Fruit fly (Drosophila melanogaster): ENCODE results near the gene Pgant4.
A peak's percentile ranks its signal among the peaks of the same experiment; 100 is the strongest.

The Pgant4 gene

dm6 chr2L:3444789-3445188 is 27.6 kb upstream of the Pgant4 start (continued):
- no peak for TF ChIP-seq cg (GFP tag; optimal IDR thresholded peaks at IDR 0.05)
- 0 out of 2 replicates have a peak, but pooled peaks have one; percentile 8 for TF ChIP-seq Oaz (GFP tag; IDR thresholded peaks at IDR 0.05)
- no peak for TF ChIP-seq hb (GFP tag; IDR thresholded peaks at IDR 0.05; ENCODE audit: partially characterized antibody)
- no peak for TF ChIP-seq CG11696 (GFP tag; IDR thresholded peaks at IDR 0.05)
- TF ChIP-seq Poxn (GFP tag; IDR thresholded peaks at IDR 0.05) = no peak
- TF ChIP-seq CG14710 (tag; optimal IDR thresholded peaks at IDR 0.05) = peak; percentile 1
- no peak for TF ChIP-seq oc (tag; optimal IDR thresholded peaks at IDR 0.05)
- TF ChIP-seq MBD-R2 (GFP tag; IDR thresholded peaks at IDR 0.05) = no peak
- no peak for TF ChIP-seq Max (GFP tag; optimal IDR thresholded peaks at IDR 0.05)
- peak; percentile 21 for TF ChIP-seq Meics (GFP tag; optimal IDR thresholded peaks at IDR 0.05)
- no peak for TF ChIP-seq CG8765 (GFP tag; IDR thresholded peaks at IDR 0.05)
- TF ChIP-seq pan (optimal IDR thresholded peaks at IDR 0.05) = no peak
- TF ChIP-seq pan (GFP tag; optimal IDR thresholded peaks at IDR 0.05 in 1 of 2, IDR thresholded peaks at IDR 0.05 in 1 of 2) = peak in 1 of 2 experiments; percentile 67
- peak; percentile 18 for TF ChIP-seq Fer3 (tag; optimal IDR thresholded peaks at IDR 0.05)
- no peak for TF ChIP-seq unpg (GFP tag; optimal IDR thresholded peaks at IDR 0.05)
- TF ChIP-seq psq (GFP tag; optimal IDR thresholded peaks at IDR 0.05) = no peak
- TF ChIP-seq NK7.1 (GFP tag; optimal IDR thresholded peaks at IDR 0.05) = no peak
- peak; percentile 58; the same call in 1 of the 2 replicates for TF ChIP-seq lmd (GFP tag; IDR thresholded peaks at IDR 0.05)
- no peak for TF ChIP-seq CG1832 (GFP tag; optimal IDR thresholded peaks at IDR 0.05)
- peak; percentile 35 for TF ChIP-seq nmo (GFP tag; optimal IDR thresholded peaks at IDR 0.05)
- peak; percentile 39 to 59 for TF ChIP-seq chif (GFP tag; optimal IDR thresholded peaks at IDR 0.05)
- TF ChIP-seq CG16863 (GFP tag; optimal IDR thresholded peaks at IDR 0.05) = no peak
- TF ChIP-seq ttk (GFP tag; IDR thresholded peaks at IDR 0.05) = peak; percentile 41; the same call in 1 of the 2 replicates
- no peak for TF ChIP-seq sens-2 (GFP tag; IDR thresholded peaks at IDR 0.05)
- no peak for TF ChIP-seq CG8281 (tag; optimal IDR thresholded peaks at IDR 0.05)
- no peak for TF ChIP-seq Usf (GFP tag; optimal IDR thresholded peaks at IDR 0.05)
- TF ChIP-seq zfh1 (GFP tag; IDR thresholded peaks at IDR 0.05) = peak; percentile 55; the same call in 2 of the 3 replicates
- TF ChIP-seq CG13624 (GFP tag; optimal IDR thresholded peaks at IDR 0.05) = no peak
- TF ChIP-seq CG1233 (GFP tag; optimal IDR thresholded peaks at IDR 0.05) = no peak
- no peak for TF ChIP-seq HmgD (GFP tag; optimal IDR thresholded peaks at IDR 0.05)
- TF ChIP-seq B-H1 (GFP tag; IDR thresholded peaks at IDR 0.05) = peak; percentile 27; the same call in 1 of the 3 replicates
- peak in 1 of 3 experiments; percentile 15 for TF ChIP-seq lola (GFP tag; optimal IDR thresholded peaks at IDR 0.05)
- TF ChIP-seq trh (GFP tag; optimal IDR thresholded peaks at IDR 0.05) = peak; percentile 6
- peak; percentile 20 for TF ChIP-seq jumu (GFP tag; optimal IDR thresholded peaks at IDR 0.05)
- TF ChIP-seq CG11504 (tag; optimal IDR thresholded peaks at IDR 0.05) = no peak
- TF ChIP-seq Lim3 (GFP tag; IDR thresholded peaks at IDR 0.05) = no peak
- no peak for TF ChIP-seq prd (optimal IDR thresholded peaks at IDR 0.05)
- TF ChIP-seq prd (GFP tag; IDR thresholded peaks at IDR 0.05) = peak; percentile 77
- no peak for TF ChIP-seq tio (GFP tag; optimal IDR thresholded peaks at IDR 0.05)
- TF ChIP-seq sisA (GFP tag; IDR thresholded peaks at IDR 0.05) = peak; percentile 46
- TF ChIP-seq CG2120 (GFP tag; optimal IDR thresholded peaks at IDR 0.05) = peak; percentile 46
- no peak for TF ChIP-seq Sox102F (GFP tag; optimal IDR thresholded peaks at IDR 0.05)
- TF ChIP-seq sna (GFP tag; IDR thresholded peaks at IDR 0.05; ENCODE audit: partially characterized antibody) = no peak
- TF ChIP-seq CG7556 (GFP tag; optimal IDR thresholded peaks at IDR 0.05) = no peak
- peak; percentile 34 for TF ChIP-seq Fer1 (GFP tag; optimal IDR thresholded peaks at IDR 0.05)
- peak; percentile 7 for TF ChIP-seq repo (GFP tag; optimal IDR thresholded peaks at IDR 0.05)
- no peak for TF ChIP-seq insv (GFP tag; optimal IDR thresholded peaks at IDR 0.05)
- TF ChIP-seq CG13287 (GFP tag; IDR thresholded peaks at IDR 0.05; ENCODE audit: partially characterized antibody) = no peak
- TF ChIP-seq hkb (optimal IDR thresholded peaks at IDR 0.05) = no peak
- peak; percentile 63 for TF ChIP-seq hkb (GFP tag; IDR thresholded peaks at IDR 0.05)
- no peak for TF ChIP-seq CG12219 (GFP tag; optimal IDR thresholded peaks at IDR 0.05)
- peak; percentile 12 for TF ChIP-seq shn (GFP tag; optimal IDR thresholded peaks at IDR 0.05)
